Worm (Caenorhabditis elegans) whole organism, L4/young adult: ENCODE data around the gene ZK512.2.

ENCODE experiments used
- W03F9.2 ChIP-seq: fragments of 150-350 bp; optimal IDR thresholded peaks from 2 replicates; lab custom pipeline; 2014; ENCODE audit warnings: missing biosample characterization, missing genetic modification characterization
- dao-5 ChIP-seq: sonication (generic microtip); optimal IDR thresholded peaks from 2 replicates; lab custom pipeline; 2016; ENCODE audit warnings: missing genotype, missing genetic modification characterization, moderate library complexity, missing compliant biosample characterization
- him-1 ChIP-seq: sonication (generic microtip); optimal IDR thresholded peaks from 2 replicates; lab custom pipeline; 2016; ENCODE audit warnings: missing genotype, missing genetic modification reagents, missing genetic modification characterization, missing compliant biosample characterization

DNA sequence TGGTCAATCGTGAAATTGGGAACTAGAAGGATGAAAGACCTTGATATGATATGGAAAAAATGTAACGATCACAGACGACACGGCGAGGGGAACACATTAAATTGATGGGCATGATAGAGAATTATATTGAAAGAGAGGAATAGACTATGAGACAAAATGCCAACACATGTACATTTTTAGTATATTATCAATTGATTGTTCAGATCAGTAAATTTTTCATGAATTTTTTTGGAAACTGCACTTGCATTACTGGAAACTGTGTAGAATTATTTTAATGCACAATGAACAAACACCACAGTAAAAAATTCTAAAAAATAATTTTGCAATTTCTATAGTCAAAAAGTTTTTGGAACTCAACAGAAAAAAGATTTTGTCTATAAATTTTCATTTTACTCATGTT, 28.6 kb upstream of the ZK512.2 start:
- TF ChIP-seq him-1 (no peak), W03F9.2 (tag; lab: Kevin White, UChicago) (no peak), dao-5 (no peak)
